Fruit fly (Drosophila melanogaster) whole organism, embryonic: ENCODE results near the gene Tom70.
A peak's percentile ranks its signal among the peaks of the same experiment; 100 is the strongest.

Source experiments
- Atf-2 ChIP-seq: fragments of 200-800 bp; sonication (Bioruptor generic); optimal IDR thresholded peaks from 2 replicates; lab custom pipeline; 2016; ENCODE audit warnings: missing biosample characterization, missing genetic modification characterization
- Atf6 ChIP-seq: fragments of 200-800 bp; sonication (Bioruptor generic); IDR thresholded peaks from 2 replicates; pipeline ENCODE4 v1.3.6; 2022; ENCODE audit warnings: missing biosample characterization, missing genetic modification characterization
- B-H2 ChIP-seq: fragments of 200-800 bp; sonication (Bioruptor generic); optimal IDR thresholded peaks from 2 replicates; lab custom pipeline; 2018; ENCODE audit warnings: missing biosample characterization, mild to moderate bottlenecking, missing genetic modification characterization
- Blimp-1 ChIP-seq: fragments of 200-800 bp; sonication (Bioruptor generic); optimal IDR thresholded peaks from 3 replicates; lab custom pipeline; 2018; ENCODE audit warnings: missing biosample characterization, missing genetic modification characterization, mild to moderate bottlenecking, moderate library complexity, missing genetic modification reagents
- Bteb2 ChIP-seq: fragments of 200-800 bp; sonication (Bioruptor generic); optimal IDR thresholded peaks from 2 replicates; lab custom pipeline; 2016; ENCODE audit warnings: missing biosample characterization, missing genetic modification characterization
- CG10267 ChIP-seq: fragments of 200-800 bp; sonication (Bioruptor generic); optimal IDR thresholded peaks from 2 replicates; lab custom pipeline; 2018; ENCODE audit warnings: missing biosample characterization, mild to moderate bottlenecking, missing genetic modification characterization, moderate library complexity
- CG10366 ChIP-seq: fragments of 200-800 bp; sonication (Bioruptor generic); IDR thresholded peaks from 2 replicates; pipeline ENCODE4 v1.3.6; 2022; ENCODE audit warnings: missing biosample characterization, missing genetic modification characterization
- CG11398 ChIP-seq: fragments of 200-800 bp; sonication (Bioruptor generic); optimal IDR thresholded peaks from 2 replicates; lab custom pipeline; 2016; ENCODE audit warnings: missing biosample characterization, missing genetic modification characterization
- CG11504 ChIP-seq: fragments of 200-800 bp; sonication (Bioruptor generic); optimal IDR thresholded peaks from 3 replicates; lab custom pipeline; 2019; ENCODE audit warnings: missing biosample characterization, mild to moderate bottlenecking, missing genetic modification characterization, moderate library complexity
- CG12769 ChIP-seq: fragments of 200-800 bp; sonication (Bioruptor generic); optimal IDR thresholded peaks from 2 replicates; lab custom pipeline; 2019; ENCODE audit warnings: missing biosample characterization, mild to moderate bottlenecking, missing genetic modification characterization, moderate library complexity
- CG1602 ChIP-seq: fragments of 200-800 bp; sonication (Bioruptor generic); optimal IDR thresholded peaks from 3 replicates; lab custom pipeline; 2016; ENCODE audit warnings: missing biosample characterization, missing genetic modification characterization
- CG17328 ChIP-seq: fragments of 200-800 bp; sonication (Bioruptor generic); IDR thresholded peaks from 2 replicates; pipeline ENCODE4 v1.3.6; 2022; ENCODE audit warnings: missing biosample characterization, missing genetic modification characterization
- CG32532 ChIP-seq: fragments of 200-800 bp; sonication (Bioruptor generic); IDR thresholded peaks from 2 replicates; pipeline ENCODE4 v1.3.6; 2022; ENCODE audit warnings: missing biosample characterization, missing genetic modification characterization
- CG33213 ChIP-seq: fragments of 200-800 bp; sonication (Bioruptor generic); optimal IDR thresholded peaks from 3 replicates; lab custom pipeline; 2016; ENCODE audit warnings: missing biosample characterization, missing genetic modification characterization
- CG42726 ChIP-seq: fragments of 200-800 bp; sonication (Bioruptor generic); IDR thresholded peaks from 2 replicates; pipeline ENCODE4 v1.3.6; 2022; ENCODE audit warnings: missing biosample characterization, missing genetic modification characterization; ENCODE audit not compliant: partially characterized antibody
- CG4360 ChIP-seq: fragments of 200-800 bp; sonication (Bioruptor generic); IDR thresholded peaks from 2 replicates; pipeline ENCODE4 v1.3.6; 2022; ENCODE audit warnings: missing biosample characterization, missing genetic modification characterization
- CG7372 ChIP-seq: fragments of 200-800 bp; sonication (Bioruptor generic); IDR thresholded peaks from 2 replicates; pipeline ENCODE4 v1.3.6; 2022; ENCODE audit warnings: missing biosample characterization, missing genetic modification characterization
- CG7987 ChIP-seq: fragments of 200-800 bp; sonication (Bioruptor generic); optimal IDR thresholded peaks from 2 replicates; lab custom pipeline; 2018; ENCODE audit warnings: missing biosample characterization, mild to moderate bottlenecking, missing genetic modification characterization, moderate library complexity
- CG8359 ChIP-seq: fragments of 200-800 bp; sonication (Bioruptor generic); optimal IDR thresholded peaks from 2 replicates; lab custom pipeline; 2017; ENCODE audit warnings: missing biosample characterization, mild to moderate bottlenecking, missing genetic modification characterization, borderline replicate concordance
- CG8765 ChIP-seq: fragments of 200-800 bp; sonication (Bioruptor generic); IDR thresholded peaks from 2 replicates; pipeline ENCODE4 v1.3.6; 2022; ENCODE audit warnings: missing biosample characterization, missing genetic modification characterization
- Dip3 ChIP-seq: fragments of 200-800 bp; sonication (Bioruptor generic); optimal IDR thresholded peaks from 3 replicates; lab custom pipeline; 2016; ENCODE audit warnings: missing biosample characterization, missing genetic modification characterization
- Kr ChIP-seq: fragments of 200-800 bp; sonication (Bioruptor generic); optimal IDR thresholded peaks from 2 replicates; lab custom pipeline; 2017; ENCODE audit warnings: missing biosample characterization, mild to moderate bottlenecking, missing genetic modification characterization
- MESR4 ChIP-seq: fragments of 200-800 bp; sonication (Bioruptor generic); optimal IDR thresholded peaks from 2 replicates; lab custom pipeline; 2018; ENCODE audit warnings: missing biosample characterization, mild to moderate bottlenecking, missing genetic modification characterization, moderate library complexity
- Mrtf ChIP-seq: fragments of 200-800 bp; sonication (Bioruptor generic); IDR thresholded peaks from 3 replicates; pipeline ENCODE4 v1.3.6; 2022; ENCODE audit warnings: missing biosample characterization, missing genetic modification characterization
- Myb ChIP-seq: fragments of 200-800 bp; sonication (Bioruptor generic); optimal IDR thresholded peaks from 2 replicates; lab custom pipeline; 2016; ENCODE audit warnings: missing biosample characterization, missing genetic modification characterization
- Nf-YA ChIP-seq: fragments of 200-800 bp; sonication (Bioruptor generic); IDR thresholded peaks from 2 replicates; pipeline ENCODE4 v1.3.6; 2022; ENCODE audit warnings: missing biosample characterization, missing genetic modification characterization
- Nf-YC ChIP-seq: fragments of 200-800 bp; optimal IDR thresholded peaks from 3 replicates; lab custom pipeline; 2019; ENCODE audit warnings: missing biosample characterization, mild to moderate bottlenecking, missing genetic modification characterization, moderate library complexity
- NfI ChIP-seq: fragments of 200-800 bp; sonication (Bioruptor generic); optimal IDR thresholded peaks from 3 replicates; lab custom pipeline; 2018; ENCODE audit warnings: missing biosample characterization, mild to moderate bottlenecking, missing genetic modification characterization, moderate library complexity
- Six4 ChIP-seq: fragments of 200-800 bp; sonication (Bioruptor generic); optimal IDR thresholded peaks from 2 replicates; lab custom pipeline; 2016; ENCODE audit warnings: missing biosample characterization, missing genetic modification characterization
- aop ChIP-seq: fragments of 200-800 bp; sonication (Bioruptor generic); IDR thresholded peaks from 2 replicates; pipeline ENCODE4 v1.3.6; 2022; ENCODE audit warnings: missing biosample characterization, missing genetic modification characterization
- bcd ChIP-seq: fragments of 200-800 bp; sonication (Bioruptor generic); optimal IDR thresholded peaks from 2 replicates; lab custom pipeline; 2017; ENCODE audit warnings: missing biosample characterization, mild to moderate bottlenecking, missing genetic modification characterization
- btn ChIP-seq: fragments of 200-800 bp; sonication (Bioruptor generic); optimal IDR thresholded peaks from 2 replicates; lab custom pipeline; 2016; ENCODE audit warnings: missing biosample characterization, missing genetic modification characterization
- cad ChIP-seq: fragments of >200 bp; optimal IDR thresholded peaks from 2 replicates; lab custom pipeline; 2017; ENCODE audit warnings: missing biosample characterization, missing genetic modification characterization
- chinmo ChIP-seq: fragments of 200-800 bp; sonication (Bioruptor generic); IDR thresholded peaks from 4 replicates; pipeline ENCODE4 v1.3.6; 2022; ENCODE audit warnings: missing biosample characterization, missing genetic modification characterization; ENCODE audit not compliant: partially characterized antibody
- dysf ChIP-seq: fragments of 200-800 bp; sonication (Bioruptor generic); IDR thresholded peaks from 3 replicates; pipeline ENCODE4 v1.3.6; 2022; ENCODE audit warnings: missing biosample characterization, missing genetic modification characterization
- eyg ChIP-seq: fragments of 200-800 bp; sonication (Bioruptor generic); optimal IDR thresholded peaks from 3 replicates; lab custom pipeline; 2016; ENCODE audit warnings: missing biosample characterization, missing genetic modification characterization
- gro ChIP-seq: fragments of 200-800 bp; sonication (Bioruptor generic); optimal IDR thresholded peaks from 2 replicates; lab custom pipeline; 2016; ENCODE audit warnings: missing biosample characterization, missing genetic modification characterization
- hkb ChIP-seq, 2 experiments: fragments of 200-800 bp in 1 of 2; fragments of >200 bp in 1 of 2; sonication (Bioruptor generic) in 1 of 2; IDR thresholded peaks in 1 of 2; optimal IDR thresholded peaks in 1 of 2; 2 replicates each; pipeline versions ENCODE4 v1.3.6 to Lab custom; 2017 to 2022; ENCODE audit warnings: missing biosample characterization in 1 of 2, missing genetic modification characterization in 1 of 2
- ken ChIP-seq: fragments of 200-800 bp; sonication (Bioruptor generic); IDR thresholded peaks from 3 replicates; pipeline ENCODE4 v1.3.6; 2022; ENCODE audit warnings: missing biosample characterization, missing genetic modification characterization
- nmo ChIP-seq: fragments of 200-800 bp; sonication (Bioruptor generic); optimal IDR thresholded peaks from 2 replicates; lab custom pipeline; 2018; ENCODE audit warnings: missing biosample characterization, mild to moderate bottlenecking, missing genetic modification characterization, moderate library complexity
- org-1 ChIP-seq: fragments of 200-800 bp; sonication (Bioruptor generic); optimal IDR thresholded peaks from 2 replicates; lab custom pipeline; 2017; ENCODE audit warnings: missing biosample characterization, missing genetic modification characterization
- pb ChIP-seq: fragments of 200-800 bp; sonication (Bioruptor generic); optimal IDR thresholded peaks from 3 replicates; lab custom pipeline; 2016; ENCODE audit warnings: missing biosample characterization, missing genetic modification characterization
- row ChIP-seq: fragments of 200-800 bp; sonication (Bioruptor generic); IDR thresholded peaks from 3 replicates; pipeline ENCODE4 v1.3.6; 2022; ENCODE audit warnings: missing biosample characterization, missing genetic modification characterization
- so ChIP-seq: fragments of 200-800 bp; sonication (Bioruptor generic); IDR thresholded peaks from 3 replicates; pipeline ENCODE4 v1.3.6; 2022; ENCODE audit warnings: missing biosample characterization, missing genetic modification characterization
- sr ChIP-seq: fragments of 200-800 bp; sonication (Bioruptor generic); IDR thresholded peaks from 3 replicates; pipeline ENCODE4 v1.3.6; 2022; ENCODE audit warnings: missing biosample characterization, missing genetic modification characterization
- trh ChIP-seq: fragments of 200-800 bp; sonication (Bioruptor generic); optimal IDR thresholded peaks from 2 replicates; lab custom pipeline; 2016; ENCODE audit warnings: missing biosample characterization, missing genetic modification characterization
- twi ChIP-seq: fragments of 200-800 bp; optimal IDR thresholded peaks from 2 replicates; lab custom pipeline; 2019; ENCODE audit warnings: missing biosample characterization, mild to moderate bottlenecking, missing genetic modification characterization, moderate library complexity
- zen2 ChIP-seq: fragments of 200-800 bp; sonication (Bioruptor generic); IDR thresholded peaks from 3 replicates; pipeline ENCODE4 v1.3.6; 2022; ENCODE audit warnings: missing biosample characterization, missing genetic modification characterization; ENCODE audit not compliant: partially characterized antibody
- zfh1 ChIP-seq: fragments of 200-800 bp; sonication (Bioruptor generic); IDR thresholded peaks from 3 replicates; pipeline ENCODE4 v1.3.6; 2022; ENCODE audit warnings: missing biosample characterization, missing genetic modification characterization
- zfh2 ChIP-seq: fragments of 200-800 bp; sonication (Bioruptor generic); optimal IDR thresholded peaks from 2 replicates; lab custom pipeline; 2016; ENCODE audit warnings: missing biosample characterization, missing genetic modification characterization

Gene Tom70

dm6 chr2L:12010877-12011666 lies 27.2 kb downstream of the Tom70 start (continued):
- TF ChIP-seq Kr (GFP tag; lab: Kevin White, UChicago) (no peak), row (GFP tag; lab: Robert Waterston, UW) (no peak), B-H2 (GFP tag; lab: Kevin White, UChicago) (peak; percentile 93), CG11504 (peak; percentile 87), Nf-YC (tag; lab: Kevin White, UChicago) (peak; percentile 78), btn (GFP tag; lab: Kevin White, UChicago) (no peak), bcd (peak; percentile 93), CG42726 (GFP tag; lab: Robert Waterston, UW) (no peak), CG7987 (GFP tag; lab: Kevin White, UChicago) (peak; percentile 30), CG17328 (GFP tag; lab: Robert Waterston, UW) (no peak), MESR4 (GFP tag; lab: Kevin White, UChicago) (peak; percentile 1), nmo (peak; percentile 93), CG8765 (GFP tag; lab: Robert Waterston, UW) (no peak), gro (GFP tag; lab: Kevin White, UChicago) (no peak), zen2 (GFP tag; lab: Robert Waterston, UW) (no peak), so (no peak), CG32532 (no peak), CG7372 (GFP tag; lab: Robert Waterston, UW) (no peak), twi (peak; percentile 84), Nf-YA (GFP tag; lab: Robert Waterston, UW) (no peak), CG8359 (GFP tag; lab: Kevin White, UChicago) (peak; percentile 77), org-1 (GFP tag; lab: Kevin White, UChicago) (peak; percentile 92), CG10366 (no peak), sr (no peak), eyg (GFP tag; lab: Kevin White, UChicago) (no peak), trh (GFP tag; lab: Kevin White, UChicago) (peak; percentile 85), Myb (GFP tag; lab: Kevin White, UChicago) (peak; percentile 20), Blimp-1 (peak; percentile 64), CG10267 (tag; lab: Kevin White, UChicago) (peak; percentile 85), Atf-2 (peak; percentile 47), aop (GFP tag; lab: Robert Waterston, UW) (no peak), Bteb2 (GFP tag; lab: Kevin White, UChicago) (peak; percentile 77), Six4 (peak; percentile 79), NfI (GFP tag; lab: Kevin White, UChicago) (peak; percentile 95), Atf6 (no peak), hkb (optimal IDR thresholded peaks at IDR 0.05; lab: Kevin White, UChicago) (peak; percentile 43), hkb (GFP tag; IDR thresholded peaks at IDR 0.05; lab: Robert Waterston, UW) (no peak), pb (GFP tag; lab: Kevin White, UChicago) (no peak), Mrtf (GFP tag; lab: Robert Waterston, UW) (no peak), cad (GFP tag; lab: Kevin White, UChicago) (no peak), dysf (GFP tag; lab: Robert Waterston, UW) (no peak), Dip3 (GFP tag; lab: Kevin White, UChicago) (peak; percentile 78), CG11398 (GFP tag; lab: Kevin White, UChicago) (peak; percentile 56), zfh2 (GFP tag; lab: Kevin White, UChicago) (peak; percentile 81), zfh1 (no peak), ken (GFP tag; lab: Robert Waterston, UW) (no peak), chinmo (no peak), CG4360 (GFP tag; lab: Robert Waterston, UW) (no peak), CG1602 (peak; percentile 90), CG12769 (tag; lab: Kevin White, UChicago) (peak; percentile 94), CG33213 (no peak)
